Fruit fly (Drosophila melanogaster): ENCODE measurements around the gene CG10026.

dm6 chr2L:19439598-19440230 is 14.3 kb upstream of the CG10026 start:
- TF ChIP-seq OdsH (GFP tag; optimal IDR thresholded peaks at IDR 0.05) (peak; percentile 74), Abd-B (GFP tag; optimal IDR thresholded peaks at IDR 0.05) (no peak), psq (GFP tag; optimal IDR thresholded peaks at IDR 0.05) (peak; percentile 44)
